Fruit fly (Drosophila melanogaster) whole organism, embryonic: ENCODE results near the gene mRF1.

Experiments
- Abd-B ChIP-seq: fragments of 200-800 bp; sonication (Bioruptor generic); optimal IDR thresholded peaks from 2 replicates; lab custom pipeline; 2018; ENCODE audit warnings: missing biosample characterization, mild to moderate bottlenecking, missing genetic modification characterization, moderate library complexity
- BEAF-32 ChIP-seq: fragments of 200-800 bp; sonication (Bioruptor generic); optimal IDR thresholded peaks from 3 replicates; lab custom pipeline; 2017; ENCODE audit warnings: missing biosample characterization, missing genetic modification characterization, mild to moderate bottlenecking, moderate library complexity, missing genetic modification reagents
- CG10209 ChIP-seq: fragments of 200-800 bp; sonication (Bioruptor generic); optimal IDR thresholded peaks from 3 replicates; lab custom pipeline; 2017; ENCODE audit warnings: missing biosample characterization, mild to moderate bottlenecking, missing genetic modification characterization, missing genetic modification reagents
- CG12299 ChIP-seq: fragments of 200-800 bp; sonication (Bioruptor generic); optimal IDR thresholded peaks from 2 replicates; lab custom pipeline; 2018; ENCODE audit warnings: missing biosample characterization, mild to moderate bottlenecking, missing genetic modification characterization
- CG1233 ChIP-seq: fragments of 200-800 bp; sonication (Bioruptor generic); optimal IDR thresholded peaks from 4 replicates; lab custom pipeline; 2018; ENCODE audit warnings: missing biosample characterization, mild to moderate bottlenecking, missing genetic modification characterization
- CG12942 ChIP-seq: fragments of 200-800 bp; sonication (Bioruptor generic); optimal IDR thresholded peaks from 3 replicates; lab custom pipeline; 2016; ENCODE audit warnings: missing biosample characterization, missing genetic modification characterization
- CG13123 ChIP-seq: fragments of 200-800 bp; sonication (Bioruptor generic); optimal IDR thresholded peaks from 2 replicates; lab custom pipeline; 2016; ENCODE audit warnings: missing biosample characterization, missing genetic modification characterization
- CG13775 ChIP-seq: fragments of 200-800 bp; sonication (Bioruptor generic); optimal IDR thresholded peaks from 3 replicates; lab custom pipeline; 2017; ENCODE audit warnings: missing biosample characterization, mild to moderate bottlenecking, missing genetic modification characterization
- CG14014 ChIP-seq: fragments of 200-800 bp; sonication (Bioruptor generic); IDR thresholded peaks from 2 replicates; pipeline ENCODE4 v1.3.6; 2022; ENCODE audit warnings: missing biosample characterization, missing genetic modification characterization
- CG14441 ChIP-seq: fragments of 200-800 bp; sonication (Bioruptor generic); IDR thresholded peaks from 2 replicates; pipeline ENCODE4 v1.3.6; 2022; ENCODE audit warnings: missing biosample characterization, missing genetic modification characterization
- CG1602 ChIP-seq: fragments of 200-800 bp; sonication (Bioruptor generic); optimal IDR thresholded peaks from 3 replicates; lab custom pipeline; 2016; ENCODE audit warnings: missing biosample characterization, missing genetic modification characterization
- CG17359 ChIP-seq: fragments of 200-800 bp; sonication (Bioruptor generic); optimal IDR thresholded peaks from 3 replicates; lab custom pipeline; 2018; ENCODE audit warnings: missing biosample characterization, mild to moderate bottlenecking, missing genetic modification characterization, moderate library complexity
- CG18262 ChIP-seq: fragments of 200-800 bp; optimal IDR thresholded peaks from 3 replicates; lab custom pipeline; 2019; ENCODE audit warnings: missing biosample characterization, mild to moderate bottlenecking, missing genetic modification characterization, moderate library complexity
- CG31441 ChIP-seq: fragments of 200-800 bp; sonication (Bioruptor generic); IDR thresholded peaks from 2 replicates; pipeline ENCODE4 v1.3.6; 2022; ENCODE audit warnings: missing biosample characterization, missing genetic modification characterization
- CG33557 ChIP-seq: fragments of 200-800 bp; sonication (Bioruptor generic); optimal IDR thresholded peaks from 2 replicates; lab custom pipeline; 2019; ENCODE audit warnings: missing biosample characterization, mild to moderate bottlenecking, missing genetic modification characterization, moderate library complexity
- CG8924 ChIP-seq: fragments of 200-800 bp; optimal IDR thresholded peaks from 3 replicates; lab custom pipeline; 2019; ENCODE audit warnings: missing biosample characterization, mild to moderate bottlenecking, missing genetic modification characterization, moderate library complexity
- D19B ChIP-seq: fragments of 200-800 bp; sonication (Bioruptor generic); optimal IDR thresholded peaks from 2 replicates; lab custom pipeline; 2017; ENCODE audit warnings: missing biosample characterization, mild to moderate bottlenecking, missing genetic modification characterization
- Ets97D ChIP-seq: fragments of 200-800 bp; sonication (Bioruptor generic); optimal IDR thresholded peaks from 3 replicates; lab custom pipeline; 2016; ENCODE audit warnings: missing biosample characterization, missing genetic modification characterization
- HLH54F ChIP-seq: fragments of 200-800 bp; sonication (Bioruptor generic); optimal IDR thresholded peaks from 3 replicates; lab custom pipeline; 2016; ENCODE audit warnings: missing biosample characterization, missing genetic modification characterization
- Hmr ChIP-seq: fragments of 200-800 bp; sonication (Bioruptor generic); optimal IDR thresholded peaks from 3 replicates; lab custom pipeline; 2017; ENCODE audit warnings: mild to moderate bottlenecking, missing biosample characterization, missing genetic modification reagents, missing genetic modification characterization
- Hsf ChIP-seq: fragments of 200-800 bp; sonication (Bioruptor generic); optimal IDR thresholded peaks from 3 replicates; lab custom pipeline; 2016; ENCODE audit warnings: missing biosample characterization, missing genetic modification characterization
- MESR4 ChIP-seq: fragments of 200-800 bp; sonication (Bioruptor generic); optimal IDR thresholded peaks from 2 replicates; lab custom pipeline; 2018; ENCODE audit warnings: missing biosample characterization, mild to moderate bottlenecking, missing genetic modification characterization, moderate library complexity
- Mad ChIP-seq: fragments of 200-800 bp; sonication (Bioruptor generic); optimal IDR thresholded peaks from 2 replicates; lab custom pipeline; 2016; ENCODE audit warnings: missing biosample characterization, missing genetic modification characterization
- Stat92E ChIP-seq, 3 experiments: fragments of >200 bp in 2 of 3; fragments of 200-800 bp in 1 of 3; sonication (Bioruptor generic) in 1 of 3; optimal IDR thresholded peaks; 2 replicates each; lab custom pipeline; 2017 to 2019; ENCODE audit warnings: missing biosample characterization in 3 of 3, missing genetic modification characterization in 3 of 3, mild to moderate bottlenecking in 1 of 3, moderate library complexity in 1 of 3
- abd-A ChIP-seq: fragments of 200-800 bp; sonication (Bioruptor generic); optimal IDR thresholded peaks from 3 replicates; lab custom pipeline; 2019; ENCODE audit warnings: missing biosample characterization, mild to moderate bottlenecking, missing genetic modification characterization, moderate library complexity
- bigmax ChIP-seq: fragments of 200-800 bp; sonication (Bioruptor generic); optimal IDR thresholded peaks from 2 replicates; lab custom pipeline; 2018; ENCODE audit warnings: missing biosample characterization, mild to moderate bottlenecking, missing genetic modification characterization
- bsh ChIP-seq, 2 experiments: fragments of 200-800 bp; sonication (Bioruptor generic); optimal IDR thresholded peaks; 2 replicates each; lab custom pipeline; 2017 to 2018; ENCODE audit warnings: mild to moderate bottlenecking in 2 of 2, missing biosample characterization in 2 of 2, missing genetic modification characterization in 2 of 2, moderate library complexity in 1 of 2
- fd3F ChIP-seq: fragments of 200-800 bp; sonication (Bioruptor generic); optimal IDR thresholded peaks from 2 replicates; lab custom pipeline; 2018; ENCODE audit warnings: missing biosample characterization, mild to moderate bottlenecking, missing genetic modification characterization, moderate library complexity
- fd96Cb ChIP-seq: fragments of 200-800 bp; sonication (Bioruptor generic); optimal IDR thresholded peaks from 2 replicates; lab custom pipeline; 2018; ENCODE audit warnings: missing biosample characterization, mild to moderate bottlenecking, missing genetic modification characterization, moderate library complexity
- grau ChIP-seq: fragments of 200-800 bp; optimal IDR thresholded peaks from 3 replicates; lab custom pipeline; 2019; ENCODE audit warnings: missing biosample characterization, mild to moderate bottlenecking, missing genetic modification characterization, moderate library complexity
- h ChIP-seq: fragments of >200 bp; optimal IDR thresholded peaks from 2 replicates; lab custom pipeline; 2017
- hbn ChIP-seq: fragments of 200-800 bp; sonication (Bioruptor generic); IDR thresholded peaks from 2 replicates; pipeline ENCODE4 v1.3.6; 2022; ENCODE audit warnings: missing biosample characterization, missing genetic modification characterization; ENCODE audit not compliant: partially characterized antibody
- her ChIP-seq: fragments of 200-800 bp; sonication (Bioruptor generic); optimal IDR thresholded peaks from 2 replicates; lab custom pipeline; 2016; ENCODE audit warnings: missing biosample characterization, missing genetic modification characterization
- insv ChIP-seq, 2 experiments: fragments of 200-800 bp; sonication (Bioruptor generic); optimal IDR thresholded peaks; 3 replicates each; lab custom pipeline; 2016 to 2018; ENCODE audit warnings: missing biosample characterization in 2 of 2, missing genetic modification characterization in 2 of 2
- ken ChIP-seq: fragments of 200-800 bp; sonication (Bioruptor generic); IDR thresholded peaks from 3 replicates; pipeline ENCODE4 v1.3.6; 2022; ENCODE audit warnings: missing biosample characterization, missing genetic modification characterization
- kni ChIP-seq: fragments of 200-800 bp; sonication (Bioruptor generic); optimal IDR thresholded peaks from 3 replicates; lab custom pipeline; 2017; ENCODE audit warnings: mild to moderate bottlenecking, missing biosample characterization, missing genetic modification reagents, missing genetic modification characterization
- lilli ChIP-seq: fragments of 200-800 bp; sonication (Bioruptor generic); optimal IDR thresholded peaks from 3 replicates; lab custom pipeline; 2016; ENCODE audit warnings: missing biosample characterization, missing genetic modification characterization
- nmo ChIP-seq: fragments of 200-800 bp; sonication (Bioruptor generic); optimal IDR thresholded peaks from 2 replicates; lab custom pipeline; 2018; ENCODE audit warnings: missing biosample characterization, mild to moderate bottlenecking, missing genetic modification characterization, moderate library complexity
- oc ChIP-seq: fragments of 200-800 bp; sonication (Bioruptor generic); optimal IDR thresholded peaks from 2 replicates; lab custom pipeline; 2018; ENCODE audit warnings: missing biosample characterization, mild to moderate bottlenecking, missing genetic modification characterization, moderate library complexity
- pan ChIP-seq, 4 experiments: fragments of >200 bp in 3 of 4; fragments of 200-800 bp in 1 of 4; sonication (Bioruptor generic) in 1 of 4; optimal IDR thresholded peaks in 3 of 4; IDR thresholded peaks in 1 of 4; 2 replicates each; pipeline versions ENCODE4 v1.3.6 to Lab custom; 2017 to 2022; ENCODE audit warnings: missing biosample characterization in 2 of 4, missing genetic modification characterization in 2 of 4, mixed read lengths in 1 of 4
- prd ChIP-seq, 3 experiments: fragments of >200 bp in 2 of 3; fragments of 200-800 bp in 1 of 3; sonication (Bioruptor generic) in 1 of 3; optimal IDR thresholded peaks in 2 of 3; IDR thresholded peaks in 1 of 3; 2 replicates in 2 of 3; 3 replicates in 1 of 3; pipeline versions ENCODE4 v1.3.6 to Lab custom; 2017 to 2022; ENCODE audit warnings: missing biosample characterization in 1 of 3, missing genetic modification characterization in 1 of 3
- tin ChIP-seq: fragments of 200-800 bp; sonication (Bioruptor generic); optimal IDR thresholded peaks from 3 replicates; lab custom pipeline; 2016; ENCODE audit warnings: missing biosample characterization, missing genetic modification characterization
- trem ChIP-seq: fragments of 200-800 bp; optimal IDR thresholded peaks from 3 replicates; lab custom pipeline; 2019; ENCODE audit warnings: missing biosample characterization, mild to moderate bottlenecking, missing genetic modification characterization, moderate library complexity
- unc-4 ChIP-seq: fragments of 200-800 bp; sonication (Bioruptor generic); IDR thresholded peaks from 2 replicates; pipeline ENCODE4 v1.3.6; 2022; ENCODE audit warnings: missing biosample characterization, missing genetic modification characterization; ENCODE audit not compliant: partially characterized antibody
- wdn ChIP-seq: fragments of 200-800 bp; sonication (Bioruptor generic); IDR thresholded peaks from 2 replicates; pipeline ENCODE4 v1.3.6; 2022; ENCODE audit warnings: missing biosample characterization, missing genetic modification characterization
- wek ChIP-seq: fragments of 200-800 bp; sonication (Bioruptor generic); optimal IDR thresholded peaks from 3 replicates; lab custom pipeline; 2018; ENCODE audit warnings: missing biosample characterization, mild to moderate bottlenecking, missing genetic modification characterization, moderate library complexity
- zfh1 ChIP-seq: fragments of 200-800 bp; sonication (Bioruptor generic); IDR thresholded peaks from 3 replicates; pipeline ENCODE4 v1.3.6; 2022; ENCODE audit warnings: missing biosample characterization, missing genetic modification characterization
- zfh2 ChIP-seq: fragments of 200-800 bp; sonication (Bioruptor generic); optimal IDR thresholded peaks from 2 replicates; lab custom pipeline; 2016; ENCODE audit warnings: missing biosample characterization, missing genetic modification characterization

The mRF1 gene

dm6 chr2L:13222225-13222648, 2.5 kb downstream of the mRF1 start, which contains the start of the genes Ski6 and CG16812 (continued):
- TF ChIP-seq Hsf (GFP tag; lab: Kevin White, UChicago): peak; percentile 62
- peak; percentile 93 for TF ChIP-seq wek (GFP tag; lab: Kevin White, UChicago)
- TF ChIP-seq Stat92E (GFP tag; optimal IDR thresholded peaks at IDR 0.05; lab: Kevin White, UChicago): peak in 1 of 3 experiments; percentile 8
- peak; percentile 71; the same call in 2 of the 3 replicates for TF ChIP-seq zfh1 (GFP tag; lab: Robert Waterston, UW)
- TF ChIP-seq hbn: peak; percentile 36; the same call in 1 of the 2 replicates
- no peak for TF ChIP-seq h (lab: Kevin White, UChicago)
- TF ChIP-seq her (GFP tag; lab: Kevin White, UChicago): no peak
- TF ChIP-seq abd-A (tag; lab: Kevin White, UChicago): no peak
- peak; percentile 60 for TF ChIP-seq BEAF-32
- TF ChIP-seq nmo: peak; percentile 84
- peak in 1 of 2 experiments; percentile 79 for TF ChIP-seq bsh (GFP tag; optimal IDR thresholded peaks at IDR 0.05; lab: Kevin White, UChicago)
- TF ChIP-seq CG12942: peak; percentile 60
- peak; percentile 89 for TF ChIP-seq trem (tag; lab: Kevin White, UChicago)
- peak; percentile 37 for TF ChIP-seq CG10209 (GFP tag; lab: Kevin White, UChicago)
- no peak for TF ChIP-seq kni (GFP tag; lab: Kevin White, UChicago)
- TF ChIP-seq CG18262 (tag; lab: Kevin White, UChicago): peak; percentile 76
- peak; percentile 65 for TF ChIP-seq CG12299 (tag; lab: Kevin White, UChicago)
- peak; percentile 10 for TF ChIP-seq D19B (GFP tag; lab: Kevin White, UChicago)
- TF ChIP-seq wdn (GFP tag; lab: Robert Waterston, UW): peak; percentile 41; the same call in 1 of the 2 replicates
- no peak for TF ChIP-seq bigmax
- TF ChIP-seq lilli: peak; percentile 77
- peak; percentile 54 for TF ChIP-seq CG14441
- TF ChIP-seq Mad (GFP tag; lab: Kevin White, UChicago): peak; percentile 32
- peak; percentile 52 for TF ChIP-seq oc
- TF ChIP-seq unc-4: peak; percentile 61
- peak; percentile 78 for TF ChIP-seq CG17359 (tag; lab: Kevin White, UChicago)
- TF ChIP-seq CG1602 (GFP tag; lab: Kevin White, UChicago): peak; percentile 60
- peak; percentile 15 for TF ChIP-seq zfh2 (GFP tag; lab: Kevin White, UChicago)
- peak; percentile 86 for TF ChIP-seq CG8924 (tag; lab: Kevin White, UChicago)
- TF ChIP-seq grau (tag; lab: Kevin White, UChicago): peak; percentile 78
- TF ChIP-seq CG1233 (GFP tag; lab: Kevin White, UChicago): peak; percentile 25
- TF ChIP-seq fd96Cb (tag; lab: Kevin White, UChicago): peak; percentile 61
- peak; percentile 66 for TF ChIP-seq fd3F (GFP tag; lab: Kevin White, UChicago)
- TF ChIP-seq HLH54F (GFP tag; lab: Kevin White, UChicago): no peak
- peak; percentile 65 for TF ChIP-seq CG13775 (GFP tag; lab: Kevin White, UChicago)
- TF ChIP-seq Abd-B (GFP tag; lab: Kevin White, UChicago): peak; percentile 50
- peak; percentile 41 for TF ChIP-seq CG33557 (GFP tag; lab: Kevin White, UChicago)
- TF ChIP-seq ken (GFP tag; lab: Robert Waterston, UW): peak; percentile 50; the same call in 1 of the 3 replicates
- TF ChIP-seq tin (GFP tag; lab: Kevin White, UChicago): peak; percentile 66
- TF ChIP-seq CG14014: peak; percentile 53; the same call in 1 of the 2 replicates
- TF ChIP-seq MESR4 (GFP tag; lab: Kevin White, UChicago): peak; percentile 41
- TF ChIP-seq insv (GFP tag; optimal IDR thresholded peaks at IDR 0.05; lab: Kevin White, UChicago): peak in 1 of 2 experiments; percentile 33
- TF ChIP-seq CG13123: peak; percentile 67
- peak; percentile 45 for TF ChIP-seq Ets97D (GFP tag; lab: Kevin White, UChicago)
- no peak for TF ChIP-seq pan (optimal IDR thresholded peaks at IDR 0.05; lab: Kevin White, UChicago)
- peak in 1 of 2 experiments; percentile 67 for TF ChIP-seq pan (GFP tag; optimal IDR thresholded peaks at IDR 0.05 in 1 of 2, IDR thresholded peaks at IDR 0.05 in 1 of 2)
- peak; percentile 71 for TF ChIP-seq Hmr (GFP tag; lab: Kevin White, UChicago)
- TF ChIP-seq CG31441 (GFP tag; lab: Robert Waterston, UW): peak; percentile 83
- no peak for TF ChIP-seq prd (optimal IDR thresholded peaks at IDR 0.05; lab: Kevin White, UChicago)
- TF ChIP-seq prd (GFP tag; IDR thresholded peaks at IDR 0.05; lab: Robert Waterston, UW): peak; percentile 76
